Fruit fly (Drosophila melanogaster) whole organism, pupa: ENCODE results near the gene CG1971.

Experiments used
- CG32121 ChIP-seq: fragments of 200-800 bp; sonication (Bioruptor generic); IDR thresholded peaks from 2 replicates; pipeline ENCODE4 v1.3.6; 2022; ENCODE audit warnings: missing biosample characterization, missing genetic modification characterization
- rn ChIP-seq: fragments of 200-800 bp; sonication (Bioruptor generic); IDR thresholded peaks from 2 replicates; pipeline ENCODE4 v1.3.6; 2022; ENCODE audit warnings: missing biosample characterization, missing genetic modification characterization

DNA sequence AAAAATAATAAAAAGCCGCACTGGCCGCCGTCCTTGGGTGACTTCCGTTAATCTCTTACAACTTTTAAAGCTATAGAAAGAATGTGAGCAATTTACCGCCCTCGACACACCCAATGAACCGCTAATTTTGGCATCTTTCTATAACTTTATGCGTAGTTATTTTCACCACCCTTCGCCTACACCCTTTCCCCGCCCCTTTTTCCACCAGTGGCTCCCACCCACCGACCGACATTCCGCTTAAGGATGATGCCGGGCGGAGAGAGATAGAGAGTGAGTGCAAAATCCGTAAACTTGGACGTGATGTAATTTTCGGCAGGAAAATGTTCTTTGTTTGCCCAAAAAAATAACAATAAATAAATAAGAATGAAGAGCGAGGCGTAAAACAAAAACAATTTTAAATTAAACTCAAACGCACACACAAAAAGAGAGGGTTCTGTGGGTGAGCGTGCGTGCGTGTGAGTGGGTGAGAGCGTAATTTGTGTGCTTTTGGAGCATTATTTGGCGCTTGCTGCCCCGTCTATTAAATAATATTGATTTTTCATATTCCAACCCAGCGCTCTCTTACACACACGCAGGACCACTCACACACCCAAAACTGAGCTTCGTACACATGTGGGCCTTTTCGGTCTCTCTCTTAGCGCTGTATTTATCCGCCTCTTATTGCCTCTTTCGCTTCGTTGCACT is 27.6 kb upstream of the CG1971 start:
- TF ChIP-seq rn (no peak), CG32121 (GFP tag; lab: Robert Waterston, UW) (no peak)
